Worm (Caenorhabditis elegans) whole organism, early embryonic: Measurements from ENCODE around the gene cyp-35C1.

Source experiments
- B0310.2 ChIP-seq: sonication (generic microtip); optimal IDR thresholded peaks from 2 replicates; lab custom pipeline; 2016; ENCODE audit warnings: mild to moderate bottlenecking, missing genetic modification characterization, missing compliant biosample characterization
- F13C5.2 ChIP-seq: sonication (generic microtip); optimal IDR thresholded peaks from 2 replicates; lab custom pipeline; 2017; ENCODE audit warnings: mild to moderate bottlenecking, missing genetic modification characterization, inconsistent platforms, missing compliant biosample characterization
- aly-1 ChIP-seq: sonication (generic microtip); optimal IDR thresholded peaks from 2 replicates; lab custom pipeline; 2016; ENCODE audit warnings: missing genetic modification characterization, missing compliant biosample characterization
- ama-1 ChIP-seq: fragments of 150-350 bp; optimal IDR thresholded peaks from 2 replicates; lab custom pipeline; 2014
- ceh-13 ChIP-seq: fragments of 200-800 bp; sonication (Bioruptor generic); optimal IDR thresholded peaks from 2 replicates; lab custom pipeline; 2018; ENCODE audit warnings: mild to moderate bottlenecking, missing genetic modification characterization, missing compliant biosample characterization
- ceh-36 ChIP-seq: sonication (generic microtip); optimal IDR thresholded peaks from 2 replicates; lab custom pipeline; 2016; ENCODE audit warnings: missing genetic modification characterization, inconsistent platforms, missing compliant biosample characterization
- ets-7 ChIP-seq: sonication (generic microtip); optimal IDR thresholded peaks from 2 replicates; lab custom pipeline; 2016; ENCODE audit warnings: missing genotype, missing genetic modification characterization, missing compliant biosample characterization
- flt-1 ChIP-seq: fragments of 200-800 bp; sonication (Bioruptor generic); IDR thresholded peaks from 2 replicates; pipeline ENCODE4 v1.3.6; 2022; ENCODE audit warnings: missing genetic modification characterization, missing compliant biosample characterization
- hmbx-1 ChIP-seq: sonication (generic microtip); optimal IDR thresholded peaks from 2 replicates; lab custom pipeline; 2016; ENCODE audit warnings: mild to moderate bottlenecking, missing genetic modification characterization, missing compliant biosample characterization
- hmg-4 ChIP-seq: fragments of 200-800 bp; sonication (Bioruptor generic); optimal IDR thresholded peaks from 2 replicates; lab custom pipeline; 2018; ENCODE audit warnings: mild to moderate bottlenecking, missing genetic modification characterization, missing compliant biosample characterization
- hnd-1 ChIP-seq: sonication (generic microtip); optimal IDR thresholded peaks from 2 replicates; lab custom pipeline; 2016; ENCODE audit warnings: missing genetic modification characterization, missing compliant biosample characterization
- pes-1 ChIP-seq: fragments of 200-800 bp; sonication (Bioruptor generic); IDR thresholded peaks from 2 replicates; pipeline ENCODE4 v1.3.6; 2022; ENCODE audit warnings: missing genetic modification reagents, missing genetic modification characterization, missing compliant biosample characterization
- scrt-1 ChIP-seq: fragments of 200-800 bp; sonication (Bioruptor generic); IDR thresholded peaks from 2 replicates; pipeline ENCODE4 v1.3.6; 2022; ENCODE audit warnings: missing genetic modification characterization, missing compliant biosample characterization
- sea-1 ChIP-seq: fragments of 200-800 bp; sonication (Bioruptor generic); conservative IDR thresholded peaks from 2 replicates; pipeline ENCODE4 v1.3.6; 2022; ENCODE audit warnings: missing genetic modification characterization, missing compliant biosample characterization
- tbx-11 ChIP-seq: fragments of 200-800 bp; sonication (Bioruptor generic); IDR thresholded peaks from 2 replicates; pipeline ENCODE4 v1.3.6; 2022; ENCODE audit warnings: missing genetic modification characterization, missing compliant biosample characterization
- tbx-37 ChIP-seq: fragments of 200-800 bp; sonication (Bioruptor generic); conservative IDR thresholded peaks from 2 replicates; pipeline ENCODE4 v1.3.6; 2022; ENCODE audit warnings: missing genetic modification reagents, missing genetic modification characterization, missing compliant biosample characterization
- tra-4 ChIP-seq: sonication (generic microtip); optimal IDR thresholded peaks from 2 replicates; lab custom pipeline; 2017; ENCODE audit warnings: missing genetic modification characterization, missing compliant biosample characterization

cyp-35C1 gene

ce11 chrV:13880163-13880562, 18.1 kb downstream of the cyp-35C1 start:
- TF ChIP-seq ets-7 (tag; lab: Kevin White, UChicago) (no peak), tbx-37 (GFP tag; lab: Robert Waterston, UW) (no peak), pes-1 (GFP tag; lab: Robert Waterston, UW) (no peak)

- TF ChIP-seq sea-1 (GFP tag; lab: Robert Waterston, UW) (no peak), aly-1 (tag; lab: Kevin White, UChicago) (no peak)
These were observed 19.0 kb downstream of the cyp-35C1 start, which contains the start of gene lbp-7 for ce11 chrV:13879241-13879640. lbp-7 (plus strand) TSS chrV:13879552.

ce11 chrV:13878226-13878625, 20.1 kb downstream of the cyp-35C1 start:
- no peak for TF ChIP-seq tbx-37 (GFP tag; lab: Robert Waterston, UW)
- TF ChIP-seq pes-1 (GFP tag; lab: Robert Waterston, UW) = no peak
- TF ChIP-seq ceh-13 (GFP tag; lab: Kevin White, UChicago) = no peak
- TF ChIP-seq hnd-1 (tag; lab: Kevin White, UChicago) = no peak
- TF ChIP-seq hmg-4 (GFP tag; lab: Kevin White, UChicago) = no peak
- TF ChIP-seq ama-1 (lab: Kevin White, UChicago) = no peak
- TF ChIP-seq flt-1 = no peak
- TF ChIP-seq ceh-36 (tag; lab: Kevin White, UChicago) = no peak
- no peak for TF ChIP-seq scrt-1

- TF ChIP-seq tbx-11 (GFP tag; lab: Robert Waterston, UW) (no peak), aly-1 (tag; lab: Kevin White, UChicago) (no peak), F13C5.2 (no peak), ceh-13 (GFP tag; lab: Kevin White, UChicago) (no peak), sea-1 (GFP tag; lab: Robert Waterston, UW) (no peak)
These were observed 21.8 kb downstream of the cyp-35C1 start, which contains the start of gene T22G5.1 for ce11 chrV:13876529-13876928. T22G5.1 (plus strand) TSS chrV:13876829.

ce11 chrV:13873323-13873722, 25.0 kb downstream of the cyp-35C1 start:
- TF ChIP-seq sea-1 (GFP tag; lab: Robert Waterston, UW) (no peak), hnd-1 (tag; lab: Kevin White, UChicago) (no peak), B0310.2 (no peak), ceh-36 (tag; lab: Kevin White, UChicago) (no peak), F13C5.2 (no peak), flt-1 (no peak), tbx-37 (GFP tag; lab: Robert Waterston, UW) (no peak), pes-1 (GFP tag; lab: Robert Waterston, UW) (no peak), ama-1 (lab: Kevin White, UChicago) (no peak), aly-1 (tag; lab: Kevin White, UChicago) (no peak), tbx-11 (GFP tag; lab: Robert Waterston, UW) (no peak)

- TF ChIP-seq B0310.2 (no peak), tbx-11 (GFP tag; lab: Robert Waterston, UW) (no peak), hnd-1 (tag; lab: Kevin White, UChicago) (no peak), pes-1 (GFP tag; lab: Robert Waterston, UW) (no peak), flt-1 (no peak), sea-1 (GFP tag; lab: Robert Waterston, UW) (no peak), hmbx-1 (no peak), ceh-36 (tag; lab: Kevin White, UChicago) (no peak), aly-1 (tag; lab: Kevin White, UChicago) (no peak), F13C5.2 (no peak), tra-4 (tag; lab: Kevin White, UChicago) (no peak), ets-7 (tag; lab: Kevin White, UChicago) (no peak), scrt-1 (no peak), tbx-37 (GFP tag; lab: Robert Waterston, UW) (no peak), ama-1 (lab: Kevin White, UChicago) (no peak), ceh-13 (GFP tag; lab: Kevin White, UChicago) (no peak)
These were observed 25.4 kb downstream of the cyp-35C1 start, which contains the start of gene cpt-5 for ce11 chrV:13872895-13873294. cpt-5 (plus strand) TSS chrV:13873195.

ce11 chrV:13869551-13869950, 28.7 kb downstream of the cyp-35C1 start:
- no peak for TF ChIP-seq ets-7 (tag; lab: Kevin White, UChicago)
- TF ChIP-seq ceh-13 (GFP tag; lab: Kevin White, UChicago) = no peak
- TF ChIP-seq hmg-4 (GFP tag; lab: Kevin White, UChicago) = no peak
- TF ChIP-seq B0310.2 = no peak
- no peak for TF ChIP-seq tbx-11 (GFP tag; lab: Robert Waterston, UW)
- TF ChIP-seq pes-1 (GFP tag; lab: Robert Waterston, UW) = no peak
- no peak for TF ChIP-seq tra-4 (tag; lab: Kevin White, UChicago)
- TF ChIP-seq tbx-37 (GFP tag; lab: Robert Waterston, UW) = no peak
- TF ChIP-seq hmbx-1 = no peak
- no peak for TF ChIP-seq ama-1 (lab: Kevin White, UChicago)
- TF ChIP-seq sea-1 (GFP tag; lab: Robert Waterston, UW) = no peak

- TF ChIP-seq hmbx-1 = peak; percentile 30
- TF ChIP-seq B0310.2 = peak; percentile 10
These were observed 29.4 kb downstream of the cyp-35C1 start for ce11 chrV:13868886-13869285.

ce11 chrV:13866353-13866752, 31.9 kb downstream of the cyp-35C1 start, which contains the start of gene nhr-175:
nhr-175 (plus strand) TSS chrV:13866691.
- TF ChIP-seq ceh-13 (GFP tag; lab: Kevin White, UChicago) = no peak
- TF ChIP-seq B0310.2 = no peak
- no peak for TF ChIP-seq scrt-1
- TF ChIP-seq tbx-37 (GFP tag; lab: Robert Waterston, UW) = no peak
- TF ChIP-seq aly-1 (tag; lab: Kevin White, UChicago) = no peak
- no peak for TF ChIP-seq ets-7 (tag; lab: Kevin White, UChicago)
- TF ChIP-seq hmbx-1 = no peak
- no peak for TF ChIP-seq ama-1 (lab: Kevin White, UChicago)
- no peak for TF ChIP-seq flt-1
- no peak for TF ChIP-seq hnd-1 (tag; lab: Kevin White, UChicago)
- no peak for TF ChIP-seq hmg-4 (GFP tag; lab: Kevin White, UChicago)
- no peak for TF ChIP-seq tbx-11 (GFP tag; lab: Robert Waterston, UW)
- TF ChIP-seq ceh-36 (tag; lab: Kevin White, UChicago) = no peak
- no peak for TF ChIP-seq tra-4 (tag; lab: Kevin White, UChicago)
- no peak for TF ChIP-seq pes-1 (GFP tag; lab: Robert Waterston, UW)
- no peak for TF ChIP-seq sea-1 (GFP tag; lab: Robert Waterston, UW)
- TF ChIP-seq F13C5.2 = no peak
